Worm (Caenorhabditis elegans) whole organism, L3 larva: ENCODE results near the gene F45H10.5.

Experiments used
- R02D3.7 ChIP-seq: fragments of 150-350 bp; optimal IDR thresholded peaks from 2 replicates; lab custom pipeline; 2014; ENCODE audit warnings: missing biosample characterization, missing genetic modification characterization
- ZK546.5 ChIP-seq: sonication (generic microtip); optimal IDR thresholded peaks from 2 replicates; lab custom pipeline; 2017; ENCODE audit warnings: missing biosample characterization, missing genetic modification characterization
- aly-2 ChIP-seq: fragments of 150-350 bp; optimal IDR thresholded peaks from 2 replicates; lab custom pipeline; 2014; ENCODE audit warnings: missing biosample characterization, missing genetic modification characterization
- ceh-16 ChIP-seq: sonication (generic microtip); optimal IDR thresholded peaks from 2 replicates; lab custom pipeline; 2017; ENCODE audit warnings: missing biosample characterization, missing genetic modification characterization
- ceh-28 ChIP-seq: fragments of 150-350 bp; optimal IDR thresholded peaks from 2 replicates; lab custom pipeline; 2014; ENCODE audit warnings: missing biosample characterization, missing genetic modification reagents, missing genetic modification characterization
- ceh-82 ChIP-seq: fragments of 150-350 bp; optimal IDR thresholded peaks from 2 replicates; lab custom pipeline; 2014; ENCODE audit warnings: missing biosample characterization, missing genetic modification characterization
- ceh-9 ChIP-seq: sonication (generic microtip); optimal IDR thresholded peaks from 2 replicates; lab custom pipeline; 2018; ENCODE audit warnings: missing biosample characterization, missing genetic modification characterization
- egl-5 ChIP-seq: fragments of 150-350 bp; optimal IDR thresholded peaks from 2 replicates; lab custom pipeline; 2017; ENCODE audit warnings: missing biosample characterization, missing genetic modification reagents, missing genetic modification characterization, inconsistent platforms
- elt-1 ChIP-seq: fragments of 150-350 bp; optimal IDR thresholded peaks from 2 replicates; lab custom pipeline; 2014; ENCODE audit warnings: missing biosample characterization, missing genetic modification characterization
- elt-2 ChIP-seq: sonication (generic microtip); optimal IDR thresholded peaks from 2 replicates; lab custom pipeline; 2016; ENCODE audit warnings: missing genetic modification reagents, mild to moderate bottlenecking, missing genetic modification characterization, missing compliant biosample characterization
- eor-1 ChIP-seq, 2 experiments: fragments of 150-350 bp; optimal IDR thresholded peaks; 2 replicates each; lab custom pipeline; 2014 to 2018; ENCODE audit warnings: missing biosample characterization in 2 of 2, missing genetic modification characterization in 2 of 2
- fkh-10 ChIP-seq: sonication (generic microtip); optimal IDR thresholded peaks from 2 replicates; lab custom pipeline; 2017; ENCODE audit warnings: missing biosample characterization, missing genetic modification reagents, missing genetic modification characterization
- fos-1 ChIP-seq: fragments of 150-350 bp; optimal IDR thresholded peaks from 2 replicates; lab custom pipeline; 2014; ENCODE audit warnings: missing biosample characterization, missing genetic modification characterization
- hmg-11 ChIP-seq: sonication (generic microtip); optimal IDR thresholded peaks from 2 replicates; lab custom pipeline; 2016; ENCODE audit warnings: missing genetic modification characterization, missing compliant biosample characterization
- jun-1 ChIP-seq: fragments of 150-350 bp; optimal IDR thresholded peaks from 2 replicates; lab custom pipeline; 2014; ENCODE audit warnings: missing biosample characterization, missing genetic modification reagents, missing genetic modification characterization
- lin-15B ChIP-seq: fragments of 150-350 bp; optimal IDR thresholded peaks from 2 replicates; lab custom pipeline; 2014; ENCODE audit warnings: missing biosample characterization, missing genetic modification characterization
- lin-39 ChIP-seq: fragments of 150-350 bp; optimal IDR thresholded peaks from 2 replicates; lab custom pipeline; 2018; ENCODE audit warnings: missing biosample characterization, missing genetic modification reagents, missing genetic modification characterization
- lsy-12 ChIP-seq: sonication (generic microtip); optimal IDR thresholded peaks from 2 replicates; lab custom pipeline; 2016; ENCODE audit warnings: mild to moderate bottlenecking, missing genetic modification characterization, missing compliant biosample characterization
- mdl-1 ChIP-seq: fragments of 150-350 bp; optimal IDR thresholded peaks from 2 replicates; lab custom pipeline; 2014; ENCODE audit warnings: missing biosample characterization, missing genetic modification characterization
- nfya-1 ChIP-seq: sonication (generic microtip); optimal IDR thresholded peaks from 2 replicates; lab custom pipeline; 2017; ENCODE audit warnings: missing genetic modification characterization, mild to moderate bottlenecking, missing compliant biosample characterization, antibody characterized with exemption, moderate library complexity; ENCODE audit not compliant: insufficient read depth
- nhr-12 ChIP-seq: fragments of 150-350 bp; optimal IDR thresholded peaks from 2 replicates; lab custom pipeline; 2014; ENCODE audit warnings: missing biosample characterization, missing genetic modification characterization
- nhr-23 ChIP-seq: fragments of 150-350 bp; optimal IDR thresholded peaks from 2 replicates; lab custom pipeline; 2014; ENCODE audit warnings: missing biosample characterization, missing genetic modification reagents, missing genetic modification characterization
- nhr-237 ChIP-seq: fragments of 150-350 bp; optimal IDR thresholded peaks from 2 replicates; lab custom pipeline; 2014; ENCODE audit warnings: missing biosample characterization, missing genetic modification characterization
- nhr-25 ChIP-seq: sonication (generic microtip); optimal IDR thresholded peaks from 2 replicates; lab custom pipeline; 2017; ENCODE audit warnings: missing biosample characterization, missing genetic modification characterization
- nhr-28 ChIP-seq: fragments of 150-350 bp; optimal IDR thresholded peaks from 2 replicates; lab custom pipeline; 2014; ENCODE audit warnings: missing biosample characterization, missing genetic modification characterization
- nhr-43 ChIP-seq: sonication (generic microtip); optimal IDR thresholded peaks from 2 replicates; lab custom pipeline; 2016; ENCODE audit warnings: mild to moderate bottlenecking, missing genetic modification characterization, missing compliant biosample characterization; ENCODE audit not compliant: poor library complexity, severe bottlenecking
- nhr-67 ChIP-seq: fragments of 150-350 bp; optimal IDR thresholded peaks from 2 replicates; lab custom pipeline; 2014; ENCODE audit warnings: missing biosample characterization, missing genetic modification characterization
- nhr-76 ChIP-seq: fragments of 150-350 bp; sonication (generic microtip); optimal IDR thresholded peaks from 5 replicates; lab custom pipeline; 2014; ENCODE audit warnings: missing biosample characterization, missing genetic modification characterization
- pqm-1 ChIP-seq: fragments of 150-350 bp; optimal IDR thresholded peaks from 2 replicates; lab custom pipeline; 2017; ENCODE audit warnings: missing biosample characterization, missing genetic modification characterization, inconsistent platforms
- sea-2 ChIP-seq: fragments of 150-350 bp; sonication (generic microtip); optimal IDR thresholded peaks from 4 replicates; lab custom pipeline; 2014; ENCODE audit warnings: missing biosample characterization, missing genetic modification reagents, missing genetic modification characterization
- skn-1 ChIP-seq: fragments of 150-350 bp; optimal IDR thresholded peaks from 2 replicates; lab custom pipeline; 2014; ENCODE audit warnings: missing biosample characterization, missing genetic modification characterization
- snpc-4 ChIP-seq: fragments of 150-350 bp; optimal IDR thresholded peaks from 2 replicates; lab custom pipeline; 2014; ENCODE audit warnings: missing biosample characterization, missing genetic modification characterization
- unc-39 ChIP-seq: sonication (generic microtip); optimal IDR thresholded peaks from 4 replicates; lab custom pipeline; 2017; ENCODE audit warnings: missing biosample characterization, missing genetic modification characterization
- unc-62 ChIP-seq: fragments of 150-350 bp; sonication (generic microtip); optimal IDR thresholded peaks from 4 replicates; lab custom pipeline; 2014; ENCODE audit warnings: missing biosample characterization, missing genetic modification reagents, missing genetic modification characterization
- zag-1 ChIP-seq: fragments of 150-350 bp; optimal IDR thresholded peaks from 2 replicates; lab custom pipeline; 2014; ENCODE audit warnings: missing biosample characterization, missing genetic modification characterization
- ztf-11 ChIP-seq: fragments of 150-350 bp; optimal IDR thresholded peaks from 2 replicates; lab custom pipeline; 2014; ENCODE audit warnings: missing biosample characterization, missing genetic modification characterization

Gene F45H10.5

ce11 chrII:13470655-13471054 lies 31.0 kb upstream of the F45H10.5 start:
- TF ChIP-seq fkh-10 (GFP tag; lab: Kevin White, UChicago) = no peak

- TF ChIP-seq lin-39 (tag; lab: Kevin White, UChicago) (no peak), lsy-12 (tag; lab: Kevin White, UChicago) (no peak), ceh-28 (tag; lab: Kevin White, UChicago) (no peak), jun-1 (no peak), ceh-82 (no peak), ztf-11 (tag; lab: Kevin White, UChicago) (no peak), R02D3.7 (no peak), nhr-67 (tag; lab: Kevin White, UChicago) (no peak), lin-15B (tag; lab: Kevin White, UChicago) (no peak)
Observed at ce11 chrII:13472101-13472500, 29.6 kb upstream of the F45H10.5 start, which contains the start of gene E01G4.5. E01G4.5 (plus strand) TSS chrII:13472401.

ce11 chrII:13477230-13477629 lies 24.4 kb upstream of the F45H10.5 start:
- peak; percentile 65 for TF ChIP-seq hmg-11
- peak; percentile 59 for TF ChIP-seq nfya-1 (tag; lab: Kevin White, UChicago)
- no peak for TF ChIP-seq nhr-67 (tag; lab: Kevin White, UChicago)
- no peak for TF ChIP-seq sea-2
- peak; percentile 82 for TF ChIP-seq lin-15B (tag; lab: Kevin White, UChicago)
- TF ChIP-seq nhr-23 (tag; lab: Kevin White, UChicago) = peak; percentile 36
- no peak for TF ChIP-seq ztf-11 (tag; lab: Kevin White, UChicago)
- TF ChIP-seq elt-2 (tag; lab: Kevin White, UChicago) = peak; percentile 23
- TF ChIP-seq nhr-25 (tag; lab: Kevin White, UChicago) = no peak
- TF ChIP-seq lin-39 (tag; lab: Kevin White, UChicago) = peak; percentile 12
- TF ChIP-seq ceh-82 = no peak
- peak; percentile 67 for TF ChIP-seq snpc-4 (tag; lab: Kevin White, UChicago)
- no peak for TF ChIP-seq aly-2

DNA sequence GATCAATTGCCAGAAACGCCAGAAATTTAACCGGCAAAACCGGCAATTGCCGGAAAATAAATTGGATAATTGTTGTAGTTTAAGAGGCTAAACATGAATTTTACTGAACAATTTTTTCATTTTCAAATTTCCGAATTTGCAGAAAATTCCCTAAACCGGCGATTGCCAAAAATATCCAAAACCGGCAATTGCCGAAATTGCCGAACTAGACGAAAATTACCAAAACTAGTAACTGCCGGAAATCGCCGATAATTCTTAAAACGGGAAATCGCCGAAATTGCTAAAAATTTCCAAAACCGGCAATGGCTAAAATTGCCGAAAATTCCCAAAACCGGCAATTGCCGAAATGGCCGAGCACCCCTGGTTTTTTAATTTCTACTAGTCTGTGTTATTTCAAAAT lies 22.3 kb upstream of the F45H10.5 start:
- TF ChIP-seq elt-1 (tag; lab: Kevin White, UChicago) (no peak), skn-1 (no peak), pqm-1 (tag; lab: Kevin White, UChicago) (no peak), unc-62 (no peak), ztf-11 (tag; lab: Kevin White, UChicago) (no peak), ceh-9 (tag; lab: Kevin White, UChicago) (no peak), nhr-237 (tag; lab: Kevin White, UChicago) (no peak), fkh-10 (GFP tag; lab: Kevin White, UChicago) (no peak), lin-15B (tag; lab: Kevin White, UChicago) (no peak), mdl-1 (tag; lab: Kevin White, UChicago) (no peak), nhr-25 (tag; lab: Kevin White, UChicago) (no peak), ceh-16 (tag; lab: Kevin White, UChicago) (no peak), nhr-76 (tag; lab: Kevin White, UChicago) (no peak), eor-1 (tag; optimal IDR thresholded peaks at IDR 0.05; lab: Kevin White, UChicago) (no peak)

DNA sequence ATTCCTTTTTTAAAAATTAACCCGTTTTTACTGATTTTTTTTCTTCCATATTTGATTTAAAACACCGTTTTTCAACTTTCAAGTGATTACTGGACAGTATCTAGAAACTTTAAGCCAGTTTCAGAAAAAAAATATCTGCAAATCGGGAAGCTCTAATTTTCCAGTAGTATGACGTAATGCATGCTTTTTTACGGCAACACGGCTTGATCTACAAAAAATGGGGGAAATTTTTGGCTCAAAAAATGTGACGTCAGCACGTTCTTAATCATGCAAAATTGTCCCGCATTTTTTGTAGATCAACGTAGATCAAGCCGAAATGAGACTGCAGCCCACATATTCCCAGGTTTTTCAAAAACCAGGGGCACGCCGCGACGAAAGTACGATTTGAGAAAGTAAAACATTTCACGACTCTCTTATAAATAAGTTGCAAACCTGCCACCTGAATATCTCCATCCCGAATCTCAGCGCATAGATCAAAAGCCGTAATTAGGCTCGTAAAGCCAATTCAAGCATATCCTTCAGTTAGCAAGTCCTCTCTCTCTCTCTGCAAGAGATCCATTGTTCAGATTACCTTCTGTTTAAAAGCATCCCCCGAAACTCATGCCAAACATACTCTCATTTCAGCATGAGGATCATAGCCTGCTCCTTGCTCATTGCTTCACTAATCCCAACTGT lies 19.8 kb upstream of the F45H10.5 start, which contains the start of gene E01G4.6:
Gene E01G4.6 (plus strand): TSS at position 625 of the 675 bp plus-strand sequence.
- no peak for TF ChIP-seq ZK546.5
- TF ChIP-seq fos-1 (tag; lab: Kevin White, UChicago) = no peak
- no peak for TF ChIP-seq zag-1 (tag; lab: Kevin White, UChicago)
- no peak for TF ChIP-seq nhr-28 (tag; lab: Kevin White, UChicago)
- TF ChIP-seq eor-1 (tag; optimal IDR thresholded peaks at IDR 0.05; lab: Kevin White, UChicago) = no peak
- no peak for TF ChIP-seq lsy-12 (tag; lab: Kevin White, UChicago)
- TF ChIP-seq lin-15B (tag; lab: Kevin White, UChicago) = no peak
- no peak for TF ChIP-seq nhr-12 (tag; lab: Kevin White, UChicago)
- TF ChIP-seq egl-5 (tag; lab: Kevin White, UChicago) = no peak
- no peak for TF ChIP-seq nhr-25 (tag; lab: Kevin White, UChicago)
- no peak for TF ChIP-seq unc-39
- TF ChIP-seq skn-1 = no peak
- no peak for TF ChIP-seq elt-1 (tag; lab: Kevin White, UChicago)
- no peak for TF ChIP-seq nhr-43 (tag; lab: Kevin White, UChicago)
